Worm (Caenorhabditis elegans) whole organism, late embryonic: Measurements from ENCODE around the gene pqn-62.
A peak's percentile ranks its signal among the peaks of the same experiment; 100 is the strongest.

ENCODE experiments used
- C08G9.2 ChIP-seq: sonication (generic microtip); optimal IDR thresholded peaks from 2 replicates; lab custom pipeline; 2016; ENCODE audit warnings: mild to moderate bottlenecking, missing genetic modification characterization, moderate library complexity, missing compliant biosample characterization
- K02D7.2 ChIP-seq: sonication (generic microtip); optimal IDR thresholded peaks from 2 replicates; lab custom pipeline; 2017; ENCODE audit warnings: mild to moderate bottlenecking, missing genetic modification characterization, missing compliant biosample characterization
- K09A11.1 ChIP-seq: sonication (generic microtip); optimal IDR thresholded peaks from 2 replicates; lab custom pipeline; 2017; ENCODE audit warnings: antibody characterized with exemption, mild to moderate bottlenecking, missing genetic modification characterization, missing compliant biosample characterization; ENCODE audit not compliant: insufficient read depth
- T23F11.4 ChIP-seq: fragments of 200-800 bp; sonication (Bioruptor generic); optimal IDR thresholded peaks from 2 replicates; lab custom pipeline; 2018; ENCODE audit warnings: mild to moderate bottlenecking, missing genetic modification characterization, missing compliant biosample characterization
- ama-1 ChIP-seq: fragments of 150-350 bp; optimal IDR thresholded peaks from 2 replicates; lab custom pipeline; 2014
- ceh-18 ChIP-seq: sonication (generic microtip); optimal IDR thresholded peaks from 2 replicates; lab custom pipeline; 2016; ENCODE audit warnings: missing genetic modification characterization, missing compliant biosample characterization
- ceh-19 ChIP-seq: fragments of 200-800 bp; sonication (Bioruptor generic); optimal IDR thresholded peaks from 2 replicates; lab custom pipeline; 2018; ENCODE audit warnings: mild to moderate bottlenecking, missing genetic modification characterization, missing compliant biosample characterization
- ceh-22 ChIP-seq: sonication (generic microtip); optimal IDR thresholded peaks from 2 replicates; lab custom pipeline; 2017; ENCODE audit warnings: missing biosample characterization, missing genetic modification characterization
- ceh-24 ChIP-seq: sonication (generic microtip); optimal IDR thresholded peaks from 2 replicates; lab custom pipeline; 2016; ENCODE audit warnings: mild to moderate bottlenecking, missing genetic modification characterization, missing compliant biosample characterization
- ceh-31 ChIP-seq: sonication (generic microtip); optimal IDR thresholded peaks from 2 replicates; lab custom pipeline; 2016; ENCODE audit warnings: missing genetic modification characterization, missing compliant biosample characterization
- ceh-34 ChIP-seq: sonication (generic microtip); optimal IDR thresholded peaks from 2 replicates; lab custom pipeline; 2016; ENCODE audit warnings: mild to moderate bottlenecking, missing genetic modification characterization, missing compliant biosample characterization
- ceh-45 ChIP-seq: fragments of 200-800 bp; sonication (Bioruptor generic); IDR thresholded peaks from 2 replicates; pipeline ENCODE4 v1.3.6; 2022; ENCODE audit warnings: missing genetic modification reagents, missing genetic modification characterization, missing compliant biosample characterization
- ceh-9 ChIP-seq: sonication (generic microtip); optimal IDR thresholded peaks from 2 replicates; lab custom pipeline; 2016; ENCODE audit warnings: mild to moderate bottlenecking, missing genetic modification characterization, inconsistent platforms, missing compliant biosample characterization
- dve-1 ChIP-seq: sonication (generic microtip); optimal IDR thresholded peaks from 2 replicates; lab custom pipeline; 2017; ENCODE audit warnings: antibody characterized with exemption, mild to moderate bottlenecking, missing genetic modification characterization, missing compliant biosample characterization
- elt-4 ChIP-seq: sonication (generic microtip); optimal IDR thresholded peaks from 2 replicates; lab custom pipeline; 2016; ENCODE audit warnings: missing genetic modification characterization, missing compliant biosample characterization
- fkh-10 ChIP-seq: fragments of 150-350 bp; optimal IDR thresholded peaks from 2 replicates; lab custom pipeline; 2014; ENCODE audit warnings: missing biosample characterization, missing genetic modification reagents, missing genetic modification characterization
- fkh-6 ChIP-seq: sonication (generic microtip); optimal IDR thresholded peaks from 2 replicates; lab custom pipeline; 2016; ENCODE audit warnings: missing genetic modification characterization, missing compliant biosample characterization
- hlh-6 ChIP-seq: sonication (generic microtip); optimal IDR thresholded peaks from 2 replicates; lab custom pipeline; 2016; ENCODE audit warnings: missing genotype, missing genetic modification characterization, missing compliant biosample characterization
- hlh-8 ChIP-seq: sonication (generic microtip); optimal IDR thresholded peaks from 2 replicates; lab custom pipeline; 2016; ENCODE audit warnings: missing genotype, missing genetic modification characterization, missing compliant biosample characterization
- nfya-1 ChIP-seq: sonication (generic microtip); optimal IDR thresholded peaks from 2 replicates; lab custom pipeline; 2017; ENCODE audit warnings: missing genetic modification characterization, mild to moderate bottlenecking, missing compliant biosample characterization, antibody characterized with exemption, moderate library complexity
- nhr-232 ChIP-seq: sonication (generic microtip); optimal IDR thresholded peaks from 2 replicates; lab custom pipeline; 2016; ENCODE audit warnings: missing genetic modification characterization, missing compliant biosample characterization
- pag-3 ChIP-seq: sonication (generic microtip); optimal IDR thresholded peaks from 2 replicates; lab custom pipeline; 2016; ENCODE audit warnings: missing compliant biosample characterization, missing genetic modification characterization, borderline replicate concordance
- pat-9 ChIP-seq: fragments of 200-800 bp; sonication (Bioruptor generic); optimal IDR thresholded peaks from 2 replicates; lab custom pipeline; 2018; ENCODE audit warnings: mild to moderate bottlenecking, missing genetic modification characterization, moderate library complexity, missing compliant biosample characterization
- pax-1 ChIP-seq: fragments of 150-350 bp; optimal IDR thresholded peaks from 2 replicates; lab custom pipeline; 2014; ENCODE audit warnings: missing biosample characterization, missing genetic modification characterization
- pha-2 ChIP-seq: sonication (generic microtip); optimal IDR thresholded peaks from 2 replicates; lab custom pipeline; 2017; ENCODE audit warnings: mild to moderate bottlenecking, missing genetic modification characterization, missing compliant biosample characterization
- ref-2 ChIP-seq: sonication (generic microtip); optimal IDR thresholded peaks from 2 replicates; lab custom pipeline; 2016; ENCODE audit warnings: missing genetic modification characterization, missing compliant biosample characterization
- rnt-1 ChIP-seq: sonication (generic microtip); optimal IDR thresholded peaks from 2 replicates; lab custom pipeline; 2016; ENCODE audit warnings: missing genetic modification characterization, missing compliant biosample characterization
- sox-2 ChIP-seq: fragments of 200-800 bp; sonication (Bioruptor generic); IDR thresholded peaks from 2 replicates; pipeline ENCODE4 v1.3.6; 2022; ENCODE audit warnings: missing genetic modification reagents, missing genetic modification characterization, missing compliant biosample characterization
- sox-4 ChIP-seq: sonication (generic microtip); optimal IDR thresholded peaks from 2 replicates; lab custom pipeline; 2017; ENCODE audit warnings: mild to moderate bottlenecking, missing genetic modification characterization, inconsistent platforms, missing compliant biosample characterization
- syd-9 ChIP-seq: sonication (generic microtip); optimal IDR thresholded peaks from 2 replicates; lab custom pipeline; 2016; ENCODE audit warnings: mild to moderate bottlenecking, missing genetic modification characterization, moderate library complexity, missing compliant biosample characterization
- tbx-2 ChIP-seq: sonication (generic microtip); optimal IDR thresholded peaks from 2 replicates; lab custom pipeline; 2016; ENCODE audit warnings: missing genetic modification characterization, missing compliant biosample characterization
- ttx-3 ChIP-seq: sonication (generic microtip); optimal IDR thresholded peaks from 2 replicates; lab custom pipeline; 2016; ENCODE audit warnings: missing genetic modification reagents, missing genetic modification characterization, missing compliant biosample characterization
- unc-3 ChIP-seq, 2 experiments: fragments of 200-800 bp in 1 of 2; sonication (Bioruptor generic) in 1 of 2; sonication (generic microtip) in 1 of 2; conservative IDR thresholded peaks in 1 of 2; optimal IDR thresholded peaks in 1 of 2; 2 replicates each; pipeline versions ENCODE4 v1.3.6 to Lab custom; 2016 to 2022; ENCODE audit warnings: missing compliant biosample characterization in 2 of 2, missing genetic modification characterization in 2 of 2, missing genetic modification reagents in 1 of 2
- unc-42 ChIP-seq: sonication (generic microtip); optimal IDR thresholded peaks from 2 replicates; lab custom pipeline; 2016; ENCODE audit warnings: missing genotype, missing genetic modification characterization, missing compliant biosample characterization
- unc-55 ChIP-seq: sonication (generic microtip); optimal IDR thresholded peaks from 2 replicates; lab custom pipeline; 2017; ENCODE audit warnings: missing biosample characterization, missing genetic modification reagents, missing genetic modification characterization
- unc-86 ChIP-seq: sonication (generic microtip); optimal IDR thresholded peaks from 2 replicates; lab custom pipeline; 2016; ENCODE audit warnings: missing genetic modification characterization, missing compliant biosample characterization
- ztf-16 ChIP-seq: sonication (generic microtip); optimal IDR thresholded peaks from 2 replicates; lab custom pipeline; 2017; ENCODE audit warnings: missing genetic modification characterization, missing compliant biosample characterization

Gene pqn-62

ce11 chrX:5195462-5196160 is at the start of gene pqn-62:
Gene pqn-62, plus strand, starts transcription at chrX:5196110.
- no peak for TF ChIP-seq sox-2 (GFP tag; lab: Robert Waterston, UW)
- TF ChIP-seq C08G9.2 (tag; lab: Kevin White, UChicago) = no peak
- no peak for TF ChIP-seq pag-3 (tag; lab: Kevin White, UChicago)
- no peak for TF ChIP-seq ref-2 (tag; lab: Kevin White, UChicago)
- peak; percentile 60 for TF ChIP-seq rnt-1 (tag; lab: Kevin White, UChicago)
- TF ChIP-seq ceh-9 (tag; lab: Kevin White, UChicago) = no peak
- TF ChIP-seq ceh-22 (tag; lab: Kevin White, UChicago) = no peak
- no peak for TF ChIP-seq ceh-45 (GFP tag; lab: Robert Waterston, UW)
- no peak for TF ChIP-seq dve-1 (tag; lab: Kevin White, UChicago)
- TF ChIP-seq pat-9 (tag; lab: Kevin White, UChicago) = no peak
- TF ChIP-seq elt-4 (tag; lab: Kevin White, UChicago) = no peak
- no peak for TF ChIP-seq pha-2 (tag; lab: Kevin White, UChicago)
- peak; percentile 51 for TF ChIP-seq unc-55 (GFP tag; lab: Kevin White, UChicago)
- TF ChIP-seq unc-42 (tag; lab: Kevin White, UChicago) = no peak
- TF ChIP-seq T23F11.4 (GFP tag; lab: Kevin White, UChicago) = no peak
- TF ChIP-seq ceh-19 (GFP tag; lab: Kevin White, UChicago) = no peak
- TF ChIP-seq nfya-1 = peak; percentile 22
- peak; percentile 70 for TF ChIP-seq ceh-18 (tag; lab: Kevin White, UChicago)
- peak; percentile 17 for TF ChIP-seq ceh-34 (tag; lab: Kevin White, UChicago)
- TF ChIP-seq hlh-8 = no peak
- TF ChIP-seq hlh-6 (tag; lab: Kevin White, UChicago) = no peak

ce11 chrX:5147918-5148317 is 48.0 kb upstream of the pqn-62 start, which contains the start of gene C31H2.14:
Gene C31H2.14, plus strand, starts transcription at chrX:5148218.
- TF ChIP-seq fkh-6 (tag; lab: Kevin White, UChicago) (no peak), hlh-8 (no peak), unc-3 (GFP tag; conservative IDR thresholded peaks at IDR 0.05; lab: Robert Waterston, UW) (no peak), unc-3 (tag; optimal IDR thresholded peaks at IDR 0.05; lab: Kevin White, UChicago) (no peak), unc-42 (tag; lab: Kevin White, UChicago) (no peak), ttx-3 (tag; lab: Kevin White, UChicago) (no peak), ceh-9 (tag; lab: Kevin White, UChicago) (no peak), nhr-232 (tag; lab: Kevin White, UChicago) (no peak), ceh-31 (tag; lab: Kevin White, UChicago) (no peak), unc-55 (GFP tag; lab: Kevin White, UChicago) (no peak), ref-2 (tag; lab: Kevin White, UChicago) (no peak), K09A11.1 (no peak), ceh-24 (no peak), unc-86 (tag; lab: Kevin White, UChicago) (no peak), ceh-34 (tag; lab: Kevin White, UChicago) (no peak), fkh-10 (GFP tag; lab: Kevin White, UChicago) (no peak), K02D7.2 (tag; lab: Kevin White, UChicago) (no peak), ceh-45 (GFP tag; lab: Robert Waterston, UW) (no peak), ztf-16 (tag; lab: Kevin White, UChicago) (no peak), ama-1 (lab: Kevin White, UChicago) (no peak), ceh-19 (GFP tag; lab: Kevin White, UChicago) (no peak)

- TF ChIP-seq syd-9 (tag; lab: Kevin White, UChicago) (no peak), tbx-2 (no peak), T23F11.4 (GFP tag; lab: Kevin White, UChicago) (no peak), sox-4 (tag; lab: Kevin White, UChicago) (no peak), ceh-31 (tag; lab: Kevin White, UChicago) (no peak), pha-2 (tag; lab: Kevin White, UChicago) (no peak), pax-1 (tag; lab: Kevin White, UChicago) (no peak)
These were observed 45.5 kb upstream of the pqn-62 start, which contains the start of gene dpy-8 for ce11 chrX:5150389-5150788. Gene dpy-8, minus strand, starts transcription at chrX:5150476.
